Fruit fly (Drosophila melanogaster): ENCODE results near the gene pie.

Gene pie

dm6 chr2L:10396488-10396824, 26.1 kb downstream of the pie start, which contains the start of gene Cnot4:
TSS of gene Cnot4 (plus strand) at chr2L:10396716.
- TF ChIP-seq Pif1B (GFP tag; optimal IDR thresholded peaks at IDR 0.05) (no peak), CG14655 (GFP tag; optimal IDR thresholded peaks at IDR 0.05) (no peak), EcR (GFP tag; optimal IDR thresholded peaks at IDR 0.05) (no peak)

- TF ChIP-seq rn (GFP tag; IDR thresholded peaks at IDR 0.05): no peak
- TF ChIP-seq CG10348 (GFP tag; IDR thresholded peaks at IDR 0.05): no peak
- no peak for TF ChIP-seq Pif1B (GFP tag; optimal IDR thresholded peaks at IDR 0.05)
- peak; percentile 20 for TF ChIP-seq EcR (GFP tag; optimal IDR thresholded peaks at IDR 0.05)
These were observed 26.7 kb downstream of the pie start, which contains the start of gene Mdh1 for dm6 chr2L:10395642-10396487. TSS of gene Mdh1 (minus strand) at chr2L:10396332.

dm6 chr2L:10395035-10395434, 27.5 kb downstream of the pie start:
- TF ChIP-seq CG34367 (tag; optimal IDR thresholded peaks at IDR 0.05): no peak
- no peak for TF ChIP-seq CG9948 (tag; optimal IDR thresholded peaks at IDR 0.05)
- no peak for TF ChIP-seq rn (GFP tag; IDR thresholded peaks at IDR 0.05)

dm6 chr2L:10393467-10393866, 29.1 kb downstream of the pie start:
- TF ChIP-seq EcR (GFP tag; optimal IDR thresholded peaks at IDR 0.05) (no peak), CG14655 (GFP tag; optimal IDR thresholded peaks at IDR 0.05) (no peak), CG8159 (tag; optimal IDR thresholded peaks at IDR 0.05) (no peak), CG9948 (tag; optimal IDR thresholded peaks at IDR 0.05) (no peak), CG12605 (GFP tag; IDR thresholded peaks at IDR 0.05) (no peak), fd96Ca (GFP tag; IDR thresholded peaks at IDR 0.05) (no peak), CG13204 (GFP tag; optimal IDR thresholded peaks at IDR 0.05) (no peak), CG17806 (tag; optimal IDR thresholded peaks at IDR 0.05) (no peak), Pif1A (GFP tag; optimal IDR thresholded peaks at IDR 0.05) (no peak), Snoo (tag; optimal IDR thresholded peaks at IDR 0.05) (no peak), CG4496 (GFP tag; IDR thresholded peaks at IDR 0.05) (no peak), rn (GFP tag; IDR thresholded peaks at IDR 0.05) (no peak), CG32121 (GFP tag; IDR thresholded peaks at IDR 0.05) (no peak), CG8301 (tag; optimal IDR thresholded peaks at IDR 0.05) (no peak), gl (tag; optimal IDR thresholded peaks at IDR 0.05) (no peak), CG15710 (tag; optimal IDR thresholded peaks at IDR 0.05) (no peak)

- no peak for TF ChIP-seq fd96Ca (GFP tag; IDR thresholded peaks at IDR 0.05)
- TF ChIP-seq CG13204 (GFP tag; optimal IDR thresholded peaks at IDR 0.05): no peak
- peak; percentile 72 for TF ChIP-seq D1 (tag; optimal IDR thresholded peaks at IDR 0.05)
- no peak for TF ChIP-seq CG14655 (GFP tag; optimal IDR thresholded peaks at IDR 0.05)
- peak; percentile 65; the same call in 2 of the 3 replicates for TF ChIP-seq CG4496 (GFP tag; IDR thresholded peaks at IDR 0.05)
- TF ChIP-seq CG15710 (tag; optimal IDR thresholded peaks at IDR 0.05): peak; percentile 39
- TF ChIP-seq Snoo (tag; optimal IDR thresholded peaks at IDR 0.05): peak; percentile 41
- TF ChIP-seq CG10348 (GFP tag; IDR thresholded peaks at IDR 0.05): no peak
- TF ChIP-seq gl (tag; optimal IDR thresholded peaks at IDR 0.05): no peak
- peak; percentile 32 for TF ChIP-seq CG9948 (tag; optimal IDR thresholded peaks at IDR 0.05)
- TF ChIP-seq Pif1B (GFP tag; optimal IDR thresholded peaks at IDR 0.05): no peak
- TF ChIP-seq CG32121 (GFP tag; IDR thresholded peaks at IDR 0.05): peak; percentile 61; the same call in 1 of the 2 replicates
- TF ChIP-seq Pif1A (GFP tag; optimal IDR thresholded peaks at IDR 0.05): peak; percentile 45
- TF ChIP-seq rn (GFP tag; IDR thresholded peaks at IDR 0.05): no peak
- TF ChIP-seq EcR (GFP tag; optimal IDR thresholded peaks at IDR 0.05): no peak
- peak; percentile 16 for TF ChIP-seq CG8301 (tag; optimal IDR thresholded peaks at IDR 0.05)
- TF ChIP-seq Ets98B (GFP tag; IDR thresholded peaks at IDR 0.05): peak; percentile 67
- peak; percentile 17 for TF ChIP-seq CG34367 (tag; optimal IDR thresholded peaks at IDR 0.05)
- TF ChIP-seq CG17806 (tag; optimal IDR thresholded peaks at IDR 0.05): peak; percentile 31
- peak; percentile 28 for TF ChIP-seq CG12605 (GFP tag; IDR thresholded peaks at IDR 0.05)
- peak; percentile 31 for TF ChIP-seq CG8159 (tag; optimal IDR thresholded peaks at IDR 0.05)
These were observed 34.5 kb downstream of the pie start, which contains the start of gene da for dm6 chr2L:10387869-10388726. TSS of gene da (plus strand) at chr2L:10388105.

- TF ChIP-seq CG4496 (GFP tag; IDR thresholded peaks at IDR 0.05) (no peak), Pif1B (GFP tag; optimal IDR thresholded peaks at IDR 0.05) (no peak), Pif1A (GFP tag; optimal IDR thresholded peaks at IDR 0.05) (no peak), EcR (GFP tag; optimal IDR thresholded peaks at IDR 0.05) (no peak), CG14655 (GFP tag; optimal IDR thresholded peaks at IDR 0.05) (no peak), CG10348 (GFP tag; IDR thresholded peaks at IDR 0.05) (no peak), CG17806 (tag; optimal IDR thresholded peaks at IDR 0.05) (no peak), rn (GFP tag; IDR thresholded peaks at IDR 0.05) (no peak), gl (tag; optimal IDR thresholded peaks at IDR 0.05) (no peak), CG12605 (GFP tag; IDR thresholded peaks at IDR 0.05) (no peak), CG13204 (GFP tag; optimal IDR thresholded peaks at IDR 0.05) (no peak), Snoo (tag; optimal IDR thresholded peaks at IDR 0.05) (no peak), CG8301 (tag; optimal IDR thresholded peaks at IDR 0.05) (no peak), fd96Ca (GFP tag; IDR thresholded peaks at IDR 0.05) (no peak), Ets98B (GFP tag; IDR thresholded peaks at IDR 0.05) (no peak), CG32121 (GFP tag; IDR thresholded peaks at IDR 0.05) (no peak), CG8159 (tag; optimal IDR thresholded peaks at IDR 0.05) (no peak)
These were observed 35.8 kb downstream of the pie start for dm6 chr2L:10386824-10387223.

Measured in whole organism, pupa.